Worm (Caenorhabditis elegans) whole organism, L4 larva: ENCODE measurements around the gene D1014.4.

Experiments used
- F10B5.3 ChIP-seq: sonication (generic microtip); optimal IDR thresholded peaks from 2 replicates; lab custom pipeline; 2016; ENCODE audit warnings: mild to moderate bottlenecking, missing genetic modification characterization, missing compliant biosample characterization
- F37D6.2 ChIP-seq: sonication (generic microtip); optimal IDR thresholded peaks from 2 replicates; lab custom pipeline; 2016; ENCODE audit warnings: mild to moderate bottlenecking, missing genetic modification characterization, missing compliant biosample characterization
- F44E2.7 ChIP-seq: fragments of 200-800 bp; sonication (Bioruptor generic); IDR thresholded peaks from 2 replicates; pipeline ENCODE4 v2.1.2; 2022; ENCODE audit warnings: missing genetic modification characterization, missing compliant biosample characterization
- R02D3.7 ChIP-seq: fragments of 150-350 bp; sonication (generic microtip); optimal IDR thresholded peaks from 3 replicates; lab custom pipeline; 2014; ENCODE audit warnings: missing biosample characterization, missing genetic modification characterization
- T26A8.4 ChIP-seq: fragments of 200-800 bp; sonication (Bioruptor generic); IDR thresholded peaks from 2 replicates; pipeline ENCODE4 v1.3.6; 2022; ENCODE audit warnings: missing genetic modification characterization, missing compliant biosample characterization
- Y48G9A.11 ChIP-seq: fragments of 200-800 bp; sonication (Bioruptor generic); IDR thresholded peaks from 2 replicates; pipeline ENCODE4 v1.3.6; 2022; ENCODE audit warnings: missing genetic modification reagents, missing genetic modification characterization, missing compliant biosample characterization
- Y5F2A.4 ChIP-seq: fragments of 200-800 bp; sonication (Bioruptor generic); optimal IDR thresholded peaks from 2 replicates; lab custom pipeline; 2018; ENCODE audit warnings: mild to moderate bottlenecking, missing genetic modification characterization, missing compliant biosample characterization
- Y75B8A.6 ChIP-seq: fragments of 200-800 bp; sonication (Bioruptor generic); IDR thresholded peaks from 2 replicates; pipeline ENCODE4 v1.3.6; 2022; ENCODE audit warnings: missing genetic modification reagents, missing genetic modification characterization, missing compliant biosample characterization
- ZK546.5 ChIP-seq, 2 experiments: sonication (generic microtip); optimal IDR thresholded peaks; 2 replicates each; lab custom pipeline; 2017; ENCODE audit warnings: missing biosample characterization in 2 of 2, missing genetic modification characterization in 2 of 2
- aly-2 ChIP-seq: sonication (generic microtip); optimal IDR thresholded peaks from 2 replicates; lab custom pipeline; 2018; ENCODE audit warnings: missing biosample characterization, missing genetic modification characterization
- arid-1 ChIP-seq: fragments of 200-800 bp; sonication (Bioruptor generic); conservative IDR thresholded peaks from 2 replicates; pipeline ENCODE4 v1.3.6; 2022; ENCODE audit warnings: missing genetic modification reagents, missing genetic modification characterization, missing compliant biosample characterization
- ceh-28 ChIP-seq: fragments of 150-350 bp; optimal IDR thresholded peaks from 2 replicates; lab custom pipeline; 2014; ENCODE audit warnings: missing biosample characterization, missing genetic modification reagents, missing genetic modification characterization
- cey-2 ChIP-seq: sonication (generic microtip); optimal IDR thresholded peaks from 3 replicates; lab custom pipeline; 2017; ENCODE audit warnings: missing genetic modification characterization, mild to moderate bottlenecking, missing compliant biosample characterization, antibody characterized with exemption, borderline replicate concordance; ENCODE audit not compliant: insufficient read depth
- daf-12 ChIP-seq: fragments of 150-350 bp; optimal IDR thresholded peaks from 2 replicates; lab custom pipeline; 2014; ENCODE audit warnings: missing biosample characterization, missing genetic modification reagents, missing genetic modification characterization
- daf-16 ChIP-seq, 3 experiments: sonication (generic microtip); optimal IDR thresholded peaks; 2 replicates each; lab custom pipeline; 2016 to 2017; ENCODE audit warnings: missing genetic modification characterization in 3 of 3, missing genetic modification reagents in 3 of 3, mild to moderate bottlenecking in 2 of 3, missing compliant biosample characterization in 2 of 3, missing biosample characterization in 1 of 3, moderate library complexity in 1 of 3
- dmd-9 ChIP-seq: fragments of 200-800 bp; sonication (Bioruptor generic); IDR thresholded peaks from 2 replicates; pipeline ENCODE4 v1.3.6; 2022; ENCODE audit warnings: missing genetic modification reagents, missing genetic modification characterization, missing compliant biosample characterization
- hif-1 ChIP-seq, 2 experiments: sonication (generic microtip); optimal IDR thresholded peaks; 2 replicates each; lab custom pipeline; 2016 to 2017; ENCODE audit warnings: missing compliant biosample characterization in 2 of 2, missing genetic modification characterization in 2 of 2, missing genetic modification reagents in 2 of 2, missing genotype in 2 of 2, mild to moderate bottlenecking in 1 of 2
- hlh-30 ChIP-seq: sonication (generic microtip); optimal IDR thresholded peaks from 2 replicates; lab custom pipeline; 2017; ENCODE audit warnings: antibody characterized with exemption, mild to moderate bottlenecking, missing genetic modification characterization, missing compliant biosample characterization; ENCODE audit not compliant: insufficient read depth
- hmg-1.1 ChIP-seq: fragments of 200-800 bp; sonication (Bioruptor generic); IDR thresholded peaks from 2 replicates; pipeline ENCODE4 v1.3.6; 2022; ENCODE audit warnings: missing genetic modification reagents, missing genetic modification characterization, missing compliant biosample characterization
- lim-7 ChIP-seq: fragments of 200-800 bp; sonication (Bioruptor generic); IDR thresholded peaks from 2 replicates; pipeline ENCODE4 v1.3.6; 2022; ENCODE audit warnings: missing genetic modification characterization, missing compliant biosample characterization
- lin-15B ChIP-seq: fragments of 150-350 bp; sonication (generic microtip); optimal IDR thresholded peaks from 3 replicates; lab custom pipeline; 2014; ENCODE audit warnings: missing biosample characterization, missing genetic modification characterization
- lin-29 ChIP-seq: fragments of 200-800 bp; sonication (Bioruptor generic); IDR thresholded peaks from 2 replicates; pipeline ENCODE4 v1.3.6; 2022; ENCODE audit warnings: missing genetic modification reagents, missing genetic modification characterization, missing compliant biosample characterization
- lin-39 ChIP-seq: fragments of 150-350 bp; optimal IDR thresholded peaks from 2 replicates; lab custom pipeline; 2014; ENCODE audit warnings: missing biosample characterization, missing genetic modification reagents, missing genetic modification characterization
- lir-3 ChIP-seq: sonication (generic microtip); optimal IDR thresholded peaks from 2 replicates; lab custom pipeline; 2016; ENCODE audit warnings: mild to moderate bottlenecking, missing genetic modification characterization, missing compliant biosample characterization
- lsy-2 ChIP-seq, 2 experiments: fragments of 150-350 bp in 1 of 2; sonication (generic microtip) in 1 of 2; optimal IDR thresholded peaks; 2 replicates each; lab custom pipeline; 2014 to 2017; ENCODE audit warnings: missing biosample characterization in 2 of 2, missing genetic modification characterization in 2 of 2
- madf-5 ChIP-seq, 2 experiments: fragments of 200-800 bp; sonication (Bioruptor generic); IDR thresholded peaks; 2 replicates each; pipeline ENCODE4 v1.3.6; 2022; ENCODE audit warnings: missing compliant biosample characterization in 2 of 2, missing genetic modification characterization in 2 of 2
- mdt-29 ChIP-seq: fragments of 200-800 bp; sonication (Bioruptor generic); IDR thresholded peaks from 2 replicates; pipeline ENCODE4 v1.3.6; 2022; ENCODE audit warnings: missing genetic modification reagents, missing genetic modification characterization, missing compliant biosample characterization
- mep-1 ChIP-seq: fragments of 150-350 bp; sonication (generic microtip); optimal IDR thresholded peaks from 3 replicates; lab custom pipeline; 2014; ENCODE audit warnings: missing biosample characterization, missing genetic modification characterization
- nhr-10 ChIP-seq: fragments of 150-350 bp; optimal IDR thresholded peaks from 2 replicates; lab custom pipeline; 2014; ENCODE audit warnings: missing biosample characterization, missing genetic modification characterization
- nhr-111 ChIP-seq: fragments of 200-800 bp; sonication (Bioruptor generic); optimal IDR thresholded peaks from 2 replicates; lab custom pipeline; 2018; ENCODE audit warnings: mild to moderate bottlenecking, missing genetic modification characterization, missing compliant biosample characterization
- nhr-42 ChIP-seq: fragments of 200-800 bp; sonication (Bioruptor generic); IDR thresholded peaks from 2 replicates; pipeline ENCODE4 v1.3.6; 2022; ENCODE audit warnings: missing genetic modification characterization, missing compliant biosample characterization
- nhr-76 ChIP-seq: fragments of 150-350 bp; optimal IDR thresholded peaks from 2 replicates; lab custom pipeline; 2014; ENCODE audit warnings: missing biosample characterization, missing genetic modification characterization
- pqm-1 ChIP-seq: sonication (generic microtip); optimal IDR thresholded peaks from 2 replicates; lab custom pipeline; 2017; ENCODE audit warnings: missing biosample characterization, missing genetic modification characterization
- sdz-12 ChIP-seq: fragments of 200-800 bp; sonication (Bioruptor generic); optimal IDR thresholded peaks from 2 replicates; lab custom pipeline; 2018; ENCODE audit warnings: mild to moderate bottlenecking, missing genetic modification characterization, missing compliant biosample characterization
- snpc-1.2 ChIP-seq: fragments of 200-800 bp; sonication (Bioruptor generic); IDR thresholded peaks from 2 replicates; pipeline ENCODE4 v1.3.6; 2022; ENCODE audit warnings: missing genetic modification reagents, missing genetic modification characterization, missing compliant biosample characterization
- tag-97 ChIP-seq: fragments of 200-800 bp; sonication (Bioruptor generic); IDR thresholded peaks from 2 replicates; pipeline ENCODE4 v1.3.6; 2022; ENCODE audit warnings: missing genetic modification characterization, missing compliant biosample characterization
- unc-39 ChIP-seq: sonication (generic microtip); optimal IDR thresholded peaks from 2 replicates; lab custom pipeline; 2017; ENCODE audit warnings: missing biosample characterization, missing genetic modification characterization
- zfp-2 ChIP-seq: sonication (generic microtip); optimal IDR thresholded peaks from 2 replicates; lab custom pipeline; 2016; ENCODE audit warnings: mild to moderate bottlenecking, missing genetic modification characterization, missing compliant biosample characterization
- zfp-3 ChIP-seq: fragments of 200-800 bp; sonication (Bioruptor generic); conservative IDR thresholded peaks from 2 replicates; pipeline ENCODE4 v1.3.6; 2022; ENCODE audit warnings: missing genetic modification reagents, missing genetic modification characterization, missing compliant biosample characterization

D1014.4 gene

ce11 chrV:8155743-8156142 is 22.7 kb downstream of the D1014.4 start:
- no peak for TF ChIP-seq lin-39 (tag; lab: Kevin White, UChicago)
- TF ChIP-seq cey-2 (tag; lab: Kevin White, UChicago): no peak
- no peak for TF ChIP-seq nhr-42 (GFP tag; lab: Robert Waterston, UW)
- TF ChIP-seq pqm-1 (tag; lab: Kevin White, UChicago): no peak
- no peak for TF ChIP-seq F10B5.3 (tag; lab: Kevin White, UChicago)
- no peak for TF ChIP-seq lsy-2 (tag; optimal IDR thresholded peaks at IDR 0.05; lab: Kevin White, UChicago)
- no peak for TF ChIP-seq nhr-10
- TF ChIP-seq madf-5 (GFP tag; IDR thresholded peaks at IDR 0.05; lab: Robert Waterston, UW): no peak
- TF ChIP-seq R02D3.7 (tag; lab: Kevin White, UChicago): no peak
- no peak for TF ChIP-seq lir-3 (tag; lab: Kevin White, UChicago)
- no peak for TF ChIP-seq Y5F2A.4 (GFP tag; lab: Kevin White, UChicago)
- no peak for TF ChIP-seq ZK546.5 (tag; optimal IDR thresholded peaks at IDR 0.05; lab: Kevin White, UChicago)
- TF ChIP-seq lim-7: no peak
- no peak for TF ChIP-seq nhr-76 (tag; lab: Kevin White, UChicago)
- TF ChIP-seq hmg-1.1 (GFP tag; lab: Robert Waterston, UW): no peak
- no peak for TF ChIP-seq ceh-28 (tag; lab: Kevin White, UChicago)
- no peak for TF ChIP-seq lin-15B
- TF ChIP-seq, all 104 proteins: peak for 0

- TF ChIP-seq F44E2.7: no peak
- TF ChIP-seq nhr-111 (GFP tag; lab: Kevin White, UChicago): no peak
- no peak for TF ChIP-seq lin-15B
- TF ChIP-seq nhr-10: no peak
- no peak for TF ChIP-seq T26A8.4
- TF ChIP-seq tag-97: no peak
- TF ChIP-seq hif-1 (tag; optimal IDR thresholded peaks at IDR 0.05; lab: Kevin White, UChicago): no peak
- no peak for TF ChIP-seq pqm-1 (tag; lab: Kevin White, UChicago)
- TF ChIP-seq Y48G9A.11 (GFP tag; lab: Robert Waterston, UW): no peak
- no peak for TF ChIP-seq F37D6.2 (tag; lab: Kevin White, UChicago)
- TF ChIP-seq hlh-30 (tag; lab: Kevin White, UChicago): no peak
- no peak for TF ChIP-seq mep-1 (tag; lab: Kevin White, UChicago)
- no peak for TF ChIP-seq nhr-76 (tag; lab: Kevin White, UChicago)
- TF ChIP-seq, all 104 proteins: peak for 0
These were observed 24.4 kb downstream of the D1014.4 start, which contains the start of gene sul-2 for ce11 chrV:8157446-8157845. TSS of gene sul-2 (plus strand) at chrV:8157746.

ce11 chrV:8159629-8160028 is 26.6 kb downstream of the D1014.4 start, which contains the start of gene F20D6.6:
TSS of gene F20D6.6 (plus strand) at chrV:8159929.
- TF ChIP-seq snpc-1.2 (GFP tag; lab: Robert Waterston, UW) (no peak), zfp-2 (tag; lab: Kevin White, UChicago) (no peak), sdz-12 (GFP tag; lab: Kevin White, UChicago) (no peak), daf-16 (GFP tag; optimal IDR thresholded peaks at IDR 0.05; lab: Kevin White, UChicago) (no peak), daf-16 (tag; optimal IDR thresholded peaks at IDR 0.05; lab: Kevin White, UChicago) (no peak), F10B5.3 (tag; lab: Kevin White, UChicago) (no peak), aly-2 (tag; lab: Kevin White, UChicago) (no peak), daf-12 (tag; lab: Kevin White, UChicago) (no peak), zfp-3 (GFP tag; lab: Robert Waterston, UW) (no peak), hmg-1.1 (GFP tag; lab: Robert Waterston, UW) (no peak), unc-39 (no peak), dmd-9 (GFP tag; lab: Robert Waterston, UW) (no peak), arid-1 (GFP tag; lab: Robert Waterston, UW) (no peak), Y75B8A.6 (GFP tag; lab: Robert Waterston, UW) (no peak), lir-3 (tag; lab: Kevin White, UChicago) (no peak), lin-29 (no peak), mdt-29 (GFP tag; lab: Robert Waterston, UW) (no peak)
- TF ChIP-seq, all 104 proteins: peak for 0
